Fruit fly (Drosophila melanogaster) whole organism, embryonic: Measurements from ENCODE around the gene Shc.

ENCODE experiments used
- Aef1 ChIP-seq: fragments of 200-800 bp; sonication (Bioruptor generic); IDR thresholded peaks from 3 replicates; pipeline ENCODE4 v1.3.6; 2022; ENCODE audit warnings: missing biosample characterization, missing genetic modification characterization
- C15 ChIP-seq: fragments of 200-800 bp; sonication (Bioruptor generic); IDR thresholded peaks from 3 replicates; pipeline ENCODE4 v1.3.6; 2022; ENCODE audit warnings: missing biosample characterization, missing genetic modification characterization
- CG10959 ChIP-seq: fragments of 200-800 bp; sonication (Bioruptor generic); IDR thresholded peaks from 2 replicates; pipeline ENCODE4 v1.3.6; 2022; ENCODE audit warnings: missing biosample characterization, missing genetic modification characterization
- CG11723 ChIP-seq: fragments of 200-800 bp; sonication (Bioruptor generic); optimal IDR thresholded peaks from 2 replicates; lab custom pipeline; 2017; ENCODE audit warnings: missing biosample characterization, mild to moderate bottlenecking, missing genetic modification characterization
- CG12391 ChIP-seq: fragments of 200-800 bp; sonication (Bioruptor generic); optimal IDR thresholded peaks from 3 replicates; lab custom pipeline; 2018; ENCODE audit warnings: missing biosample characterization, mild to moderate bottlenecking, missing genetic modification characterization, moderate library complexity
- CG12769 ChIP-seq: fragments of 200-800 bp; sonication (Bioruptor generic); optimal IDR thresholded peaks from 2 replicates; lab custom pipeline; 2019; ENCODE audit warnings: missing biosample characterization, mild to moderate bottlenecking, missing genetic modification characterization, moderate library complexity
- CG13624 ChIP-seq: fragments of 200-800 bp; sonication (Bioruptor generic); optimal IDR thresholded peaks from 2 replicates; lab custom pipeline; 2016; ENCODE audit warnings: missing biosample characterization, missing genetic modification characterization
- CG13894 ChIP-seq: fragments of 200-800 bp; sonication (Bioruptor generic); optimal IDR thresholded peaks from 3 replicates; lab custom pipeline; 2018; ENCODE audit warnings: missing biosample characterization, mild to moderate bottlenecking, missing genetic modification characterization, moderate library complexity
- CG1602 ChIP-seq: fragments of 200-800 bp; sonication (Bioruptor generic); optimal IDR thresholded peaks from 3 replicates; lab custom pipeline; 2016; ENCODE audit warnings: missing biosample characterization, missing genetic modification characterization
- CG1603 ChIP-seq: fragments of 200-800 bp; sonication (Bioruptor generic); optimal IDR thresholded peaks from 2 replicates; lab custom pipeline; 2019; ENCODE audit warnings: missing biosample characterization, mild to moderate bottlenecking, missing genetic modification characterization, moderate library complexity
- CG17912 ChIP-seq: fragments of 200-800 bp; sonication (Bioruptor generic); optimal IDR thresholded peaks from 2 replicates; lab custom pipeline; 2018; ENCODE audit warnings: missing biosample characterization, mild to moderate bottlenecking, missing genetic modification characterization
- CG30431 ChIP-seq: fragments of 200-800 bp; sonication (Bioruptor generic); optimal IDR thresholded peaks from 2 replicates; lab custom pipeline; 2017; ENCODE audit warnings: missing biosample characterization, missing genetic modification characterization
- CG31224 ChIP-seq: fragments of 200-800 bp; sonication (Bioruptor generic); IDR thresholded peaks from 2 replicates; pipeline ENCODE4 v1.3.6; 2022; ENCODE audit warnings: missing biosample characterization, missing genetic modification characterization
- CG32532 ChIP-seq: fragments of 200-800 bp; sonication (Bioruptor generic); IDR thresholded peaks from 2 replicates; pipeline ENCODE4 v1.3.6; 2022; ENCODE audit warnings: missing biosample characterization, missing genetic modification characterization
- CG3995 ChIP-seq: fragments of 200-800 bp; sonication (Bioruptor generic); optimal IDR thresholded peaks from 3 replicates; lab custom pipeline; 2016; ENCODE audit warnings: missing biosample characterization, missing genetic modification characterization
- CG9797 ChIP-seq: fragments of 200-800 bp; sonication (Bioruptor generic); optimal IDR thresholded peaks from 3 replicates; lab custom pipeline; 2018; ENCODE audit warnings: missing biosample characterization, mild to moderate bottlenecking, missing genetic modification characterization
- CoRest ChIP-seq: fragments of 200-800 bp; sonication (Bioruptor generic); optimal IDR thresholded peaks from 3 replicates; lab custom pipeline; 2018; ENCODE audit warnings: missing biosample characterization, mild to moderate bottlenecking, missing genetic modification characterization, moderate library complexity
- Elba2 ChIP-seq: fragments of 200-800 bp; sonication (Bioruptor generic); optimal IDR thresholded peaks from 3 replicates; lab custom pipeline; 2016; ENCODE audit warnings: missing biosample characterization, missing genetic modification characterization
- Gsc ChIP-seq: fragments of 200-800 bp; sonication (Bioruptor generic); IDR thresholded peaks from 2 replicates; pipeline ENCODE4 v1.3.6; 2022; ENCODE audit warnings: missing biosample characterization, missing genetic modification characterization
- H15 ChIP-seq: fragments of 200-800 bp; sonication (Bioruptor generic); IDR thresholded peaks from 3 replicates; pipeline ENCODE4 v1.3.6; 2022; ENCODE audit warnings: missing biosample characterization, missing genetic modification characterization
- HLH3B ChIP-seq: fragments of 200-800 bp; sonication (Bioruptor generic); IDR thresholded peaks from 2 replicates; pipeline ENCODE4 v1.3.6; 2022; ENCODE audit warnings: missing biosample characterization, missing genetic modification characterization
- Hmx ChIP-seq: fragments of 200-800 bp; sonication (Bioruptor generic); optimal IDR thresholded peaks from 2 replicates; lab custom pipeline; 2016; ENCODE audit warnings: missing biosample characterization, missing genetic modification characterization
- Mrtf ChIP-seq: fragments of 200-800 bp; sonication (Bioruptor generic); IDR thresholded peaks from 3 replicates; pipeline ENCODE4 v1.3.6; 2022; ENCODE audit warnings: missing biosample characterization, missing genetic modification characterization
- Nf-YB ChIP-seq: fragments of 200-800 bp; sonication (Bioruptor generic); optimal IDR thresholded peaks from 3 replicates; lab custom pipeline; 2019; ENCODE audit warnings: missing biosample characterization, mild to moderate bottlenecking, missing genetic modification characterization, moderate library complexity
- Nf-YC ChIP-seq: fragments of 200-800 bp; optimal IDR thresholded peaks from 3 replicates; lab custom pipeline; 2019; ENCODE audit warnings: missing biosample characterization, mild to moderate bottlenecking, missing genetic modification characterization, moderate library complexity
- Six4 ChIP-seq: fragments of 200-800 bp; sonication (Bioruptor generic); optimal IDR thresholded peaks from 2 replicates; lab custom pipeline; 2016; ENCODE audit warnings: missing biosample characterization, missing genetic modification characterization
- Stat92E ChIP-seq, 3 experiments: fragments of >200 bp in 2 of 3; fragments of 200-800 bp in 1 of 3; sonication (Bioruptor generic) in 1 of 3; optimal IDR thresholded peaks; 2 replicates each; lab custom pipeline; 2017 to 2019; ENCODE audit warnings: missing biosample characterization in 3 of 3, missing genetic modification characterization in 3 of 3, mild to moderate bottlenecking in 1 of 3, moderate library complexity in 1 of 3
- Trl ChIP-seq, 3 experiments: fragments of >200 bp in 2 of 3; fragments of 200-800 bp in 1 of 3; sonication (Bioruptor generic) in 1 of 3; optimal IDR thresholded peaks; 2 replicates in 1 of 3; 3 replicates in 2 of 3; lab custom pipeline; 2016 to 2017; ENCODE audit warnings: missing biosample characterization in 1 of 3, missing genetic modification characterization in 1 of 3
- YL-1 ChIP-seq: fragments of 200-800 bp; sonication (Bioruptor generic); optimal IDR thresholded peaks from 3 replicates; lab custom pipeline; 2017; ENCODE audit warnings: missing biosample characterization, mild to moderate bottlenecking, missing genetic modification characterization
- al ChIP-seq: fragments of 200-800 bp; sonication (Bioruptor generic); IDR thresholded peaks from 2 replicates; pipeline ENCODE4 v1.3.6; 2022; ENCODE audit warnings: missing biosample characterization, missing genetic modification characterization
- az2 ChIP-seq: fragments of 200-800 bp; sonication (Bioruptor generic); optimal IDR thresholded peaks from 3 replicates; lab custom pipeline; 2016; ENCODE audit warnings: missing biosample characterization, missing genetic modification characterization
- crp ChIP-seq, 2 experiments: fragments of 200-800 bp; sonication (Bioruptor generic); optimal IDR thresholded peaks; 2 replicates in 1 of 2; 3 replicates in 1 of 2; lab custom pipeline; 2017; ENCODE audit warnings: missing biosample characterization in 2 of 2, missing genetic modification characterization in 2 of 2, mild to moderate bottlenecking in 1 of 2, moderate library complexity in 1 of 2
- dm ChIP-seq: fragments of 200-800 bp; sonication (Bioruptor generic); optimal IDR thresholded peaks from 3 replicates; lab custom pipeline; 2016; ENCODE audit warnings: missing biosample characterization, missing genetic modification characterization
- dysf ChIP-seq: fragments of 200-800 bp; sonication (Bioruptor generic); IDR thresholded peaks from 3 replicates; pipeline ENCODE4 v1.3.6; 2022; ENCODE audit warnings: missing biosample characterization, missing genetic modification characterization
- emc ChIP-seq: fragments of 200-800 bp; sonication (Bioruptor generic); optimal IDR thresholded peaks from 2 replicates; lab custom pipeline; 2016; ENCODE audit warnings: missing biosample characterization, missing genetic modification characterization
- en ChIP-seq: fragments of 200-800 bp; sonication (Bioruptor generic); optimal IDR thresholded peaks from 2 replicates; lab custom pipeline; 2016; ENCODE audit warnings: missing biosample characterization, missing genetic modification characterization
- grn ChIP-seq: fragments of 200-800 bp; sonication (Bioruptor generic); optimal IDR thresholded peaks from 3 replicates; lab custom pipeline; 2017; ENCODE audit warnings: missing biosample characterization, missing genetic modification characterization
- mirr ChIP-seq: fragments of 200-800 bp; sonication (Bioruptor generic); optimal IDR thresholded peaks from 3 replicates; lab custom pipeline; 2018; ENCODE audit warnings: missing biosample characterization, mild to moderate bottlenecking, missing genetic modification characterization
- nerfin-1 ChIP-seq: fragments of 200-800 bp; sonication (Bioruptor generic); optimal IDR thresholded peaks from 3 replicates; lab custom pipeline; 2019; ENCODE audit warnings: missing biosample characterization, mild to moderate bottlenecking, missing genetic modification characterization, moderate library complexity
- odd ChIP-seq: fragments of 200-800 bp; sonication (Bioruptor generic); optimal IDR thresholded peaks from 2 replicates; lab custom pipeline; 2017; ENCODE audit warnings: missing biosample characterization, mild to moderate bottlenecking, missing genetic modification characterization
- org-1 ChIP-seq: fragments of 200-800 bp; sonication (Bioruptor generic); optimal IDR thresholded peaks from 2 replicates; lab custom pipeline; 2017; ENCODE audit warnings: missing biosample characterization, missing genetic modification characterization
- pb ChIP-seq: fragments of 200-800 bp; sonication (Bioruptor generic); optimal IDR thresholded peaks from 3 replicates; lab custom pipeline; 2016; ENCODE audit warnings: missing biosample characterization, missing genetic modification characterization
- run ChIP-seq: fragments of 200-800 bp; sonication (Bioruptor generic); optimal IDR thresholded peaks from 3 replicates; lab custom pipeline; 2018; ENCODE audit warnings: missing biosample characterization, mild to moderate bottlenecking, missing genetic modification characterization
- seq ChIP-seq: fragments of 200-800 bp; sonication (Bioruptor generic); IDR thresholded peaks from 2 replicates; pipeline ENCODE4 v1.3.6; 2022; ENCODE audit warnings: missing biosample characterization, missing genetic modification characterization
- so ChIP-seq: fragments of 200-800 bp; sonication (Bioruptor generic); IDR thresholded peaks from 3 replicates; pipeline ENCODE4 v1.3.6; 2022; ENCODE audit warnings: missing biosample characterization, missing genetic modification characterization
- tin ChIP-seq: fragments of 200-800 bp; sonication (Bioruptor generic); optimal IDR thresholded peaks from 3 replicates; lab custom pipeline; 2016; ENCODE audit warnings: missing biosample characterization, missing genetic modification characterization
- tio ChIP-seq: fragments of 200-800 bp; sonication (Bioruptor generic); optimal IDR thresholded peaks from 2 replicates; lab custom pipeline; 2017; ENCODE audit warnings: missing biosample characterization, missing genetic modification characterization, inconsistent platforms
- ttk ChIP-seq: fragments of 200-800 bp; sonication (Bioruptor generic); IDR thresholded peaks from 2 replicates; pipeline ENCODE4 v2.1.2; 2022; ENCODE audit warnings: missing biosample characterization, missing genetic modification characterization
- zf30C ChIP-seq: fragments of 200-800 bp; sonication (Bioruptor generic); optimal IDR thresholded peaks from 3 replicates; lab custom pipeline; 2018; ENCODE audit warnings: missing biosample characterization, mild to moderate bottlenecking, missing genetic modification characterization

Shc gene

DNA sequence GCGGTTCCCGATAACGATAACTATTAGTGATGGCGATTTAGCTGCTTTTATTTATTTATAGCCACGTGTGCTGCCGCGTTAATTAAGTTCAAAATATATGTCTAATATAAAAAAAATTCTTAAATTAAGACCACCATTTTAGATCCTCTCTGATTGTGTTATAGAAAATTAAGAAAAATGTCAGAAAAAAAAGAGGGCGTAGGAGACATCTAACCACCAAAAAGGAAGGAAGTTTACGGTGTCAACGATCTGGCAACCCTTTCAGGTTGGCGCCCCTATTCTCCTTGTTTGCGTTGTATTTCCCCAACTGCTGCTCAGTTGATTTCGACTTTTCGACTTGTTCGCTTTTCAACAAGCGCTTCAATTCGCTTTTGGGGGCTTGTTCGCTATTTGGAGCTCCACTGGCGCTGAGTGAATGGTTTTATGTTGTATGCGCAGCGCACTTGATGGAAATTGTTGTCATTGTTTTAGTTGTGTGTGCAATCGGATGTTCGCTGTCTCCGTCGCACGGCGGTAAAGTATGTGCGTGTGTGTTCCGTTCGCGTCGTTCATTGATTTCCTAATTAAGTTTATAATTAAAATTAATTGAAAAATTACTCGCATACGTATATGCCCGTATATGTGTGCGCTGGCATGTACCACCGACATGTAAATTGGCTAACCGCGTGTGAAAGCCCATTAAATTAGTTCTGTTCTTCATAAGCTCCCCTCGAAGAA lies 34.1 kb downstream of the Shc start, which contains the start of the genes CG3434 and CG44838 (continued):
- peak in 1 of 3 experiments; percentile 54 for TF ChIP-seq Stat92E (GFP tag; optimal IDR thresholded peaks at IDR 0.05; lab: Kevin White, UChicago)
- peak; percentile 72 for TF ChIP-seq Nf-YB (GFP tag; lab: Kevin White, UChicago)
- TF ChIP-seq CG10959 (GFP tag; lab: Robert Waterston, UW), result no peak
- peak; percentile 84 for TF ChIP-seq tin
- no peak; the same call in 1 of the 2 replicates for TF ChIP-seq Gsc (GFP tag; lab: Robert Waterston, UW)
- no peak for TF ChIP-seq so (GFP tag; lab: Robert Waterston, UW)
- peak; percentile 75 for TF ChIP-seq CG1602 (GFP tag; lab: Kevin White, UChicago)
- TF ChIP-seq CG13894, result peak; percentile 85
- no peak for TF ChIP-seq Trl (optimal IDR thresholded peaks at IDR 0.05; lab: Kevin White, UChicago)
- peak; percentile 53 for TF ChIP-seq Trl (GFP tag; optimal IDR thresholded peaks at IDR 0.05; lab: Kevin White, UChicago)
- TF ChIP-seq Six4 (GFP tag; lab: Kevin White, UChicago), result peak; percentile 80
- no peak for TF ChIP-seq zf30C (GFP tag; lab: Kevin White, UChicago)
- peak; percentile 41 for TF ChIP-seq CG30431 (GFP tag; lab: Kevin White, UChicago)
- TF ChIP-seq CG9797, result peak; percentile 25
- peak; percentile 44 for TF ChIP-seq mirr (GFP tag; lab: Kevin White, UChicago)
- peak; percentile 75 for TF ChIP-seq dm (GFP tag; lab: Kevin White, UChicago)
- TF ChIP-seq dysf (GFP tag; lab: Robert Waterston, UW), result peak; percentile 76
- no peak for TF ChIP-seq org-1 (GFP tag; lab: Kevin White, UChicago)
- peak; percentile 67 for TF ChIP-seq HLH3B (GFP tag; lab: Robert Waterston, UW)
- peak; percentile 68 for TF ChIP-seq nerfin-1
- TF ChIP-seq odd (GFP tag; lab: Kevin White, UChicago), result peak; percentile 44
- peak; percentile 81 for TF ChIP-seq CG32532 (GFP tag; lab: Robert Waterston, UW)
- TF ChIP-seq CG17912 (GFP tag; lab: Kevin White, UChicago), result peak; percentile 3
- peak; percentile 90 for TF ChIP-seq CG12391
- TF ChIP-seq ttk (GFP tag; lab: Robert Waterston, UW), result peak; percentile 70
- TF ChIP-seq YL-1, result peak; percentile 58
- peak; percentile 26 for TF ChIP-seq Hmx
- TF ChIP-seq CG13624 (GFP tag; lab: Kevin White, UChicago), result peak; percentile 66
- peak; percentile 29 for TF ChIP-seq CG3995
- peak; percentile 57 for TF ChIP-seq Aef1 (GFP tag; lab: Robert Waterston, UW)
- TF ChIP-seq emc (GFP tag; lab: Kevin White, UChicago), result no peak
- peak; percentile 68; the same call in 2 of the 3 replicates for TF ChIP-seq Mrtf
- peak; percentile 67 for TF ChIP-seq Elba2
- TF ChIP-seq Nf-YC (tag; lab: Kevin White, UChicago), result peak; percentile 85
- TF ChIP-seq seq (GFP tag; lab: Robert Waterston, UW), result peak; percentile 55; the same call in 1 of the 2 replicates
- peak; percentile 70 for TF ChIP-seq run (tag; lab: Kevin White, UChicago)
- TF ChIP-seq pb (GFP tag; lab: Kevin White, UChicago), result no peak
- TF ChIP-seq H15 (GFP tag; lab: Robert Waterston, UW), result peak; percentile 74; the same call in 2 of the 3 replicates
- peak; percentile 48 for TF ChIP-seq grn
- TF ChIP-seq CG11723, result peak; percentile 64
- peak; percentile 52; the same call in 1 of the 3 replicates for TF ChIP-seq C15 (GFP tag; lab: Robert Waterston, UW)
- TF ChIP-seq CoRest (tag; lab: Kevin White, UChicago), result peak; percentile 88
- peak; percentile 78 for TF ChIP-seq az2
- TF ChIP-seq en (GFP tag; lab: Kevin White, UChicago), result no peak
- TF ChIP-seq tio, result peak; percentile 70
- no peak; the same call in 1 of the 2 replicates for TF ChIP-seq CG31224 (GFP tag; lab: Robert Waterston, UW)
- TF ChIP-seq crp (GFP tag; optimal IDR thresholded peaks at IDR 0.05; lab: Kevin White, UChicago), result peak in 1 of 2 experiments; percentile 55
- TF ChIP-seq CG1603 (tag; lab: Kevin White, UChicago), result no peak
- peak; percentile 43 for TF ChIP-seq al (GFP tag; lab: Robert Waterston, UW)
- peak; percentile 40 for TF ChIP-seq CG12769 (tag; lab: Kevin White, UChicago)
